Worm (Caenorhabditis elegans) whole organism, L2 larva: ENCODE measurements around the gene T14A8.2.

Experiments used
- C34F6.9 ChIP-seq: fragments of 150-350 bp; optimal IDR thresholded peaks from 2 replicates; lab custom pipeline; 2014; ENCODE audit warnings: missing biosample characterization, missing genetic modification characterization
- F13H6.1 ChIP-seq: sonication (generic microtip); optimal IDR thresholded peaks from 2 replicates; lab custom pipeline; 2016; ENCODE audit warnings: missing genetic modification characterization, missing compliant biosample characterization
- Y55F3AM.14 ChIP-seq: fragments of 200-800 bp; sonication (Bioruptor generic); optimal IDR thresholded peaks from 2 replicates; lab custom pipeline; 2018; ENCODE audit warnings: mild to moderate bottlenecking, missing genetic modification characterization, missing compliant biosample characterization
- alr-1 ChIP-seq: fragments of 150-350 bp; optimal IDR thresholded peaks from 2 replicates; lab custom pipeline; 2014; ENCODE audit warnings: missing biosample characterization, missing genetic modification characterization
- aly-2 ChIP-seq: fragments of 150-350 bp; optimal IDR thresholded peaks from 2 replicates; lab custom pipeline; 2014; ENCODE audit warnings: missing biosample characterization, missing genetic modification characterization
- blmp-1 ChIP-seq: sonication (generic microtip); optimal IDR thresholded peaks from 2 replicates; lab custom pipeline; 2017; ENCODE audit warnings: missing genetic modification characterization, mild to moderate bottlenecking, missing compliant biosample characterization, antibody characterized with exemption, moderate library complexity; ENCODE audit not compliant: insufficient read depth
- ceh-82 ChIP-seq: fragments of 150-350 bp; optimal IDR thresholded peaks from 2 replicates; lab custom pipeline; 2014; ENCODE audit warnings: missing biosample characterization, missing genetic modification characterization
- crh-2 ChIP-seq: sonication (generic microtip); optimal IDR thresholded peaks from 2 replicates; lab custom pipeline; 2017; ENCODE audit warnings: missing biosample characterization, missing genetic modification characterization
- dmd-4 ChIP-seq: sonication (generic microtip); optimal IDR thresholded peaks from 2 replicates; lab custom pipeline; 2017; ENCODE audit warnings: missing biosample characterization, missing genetic modification characterization
- elt-1 ChIP-seq: fragments of 150-350 bp; optimal IDR thresholded peaks from 2 replicates; lab custom pipeline; 2014; ENCODE audit warnings: missing biosample characterization, missing genetic modification characterization
- elt-3 ChIP-seq: sonication (generic microtip); optimal IDR thresholded peaks from 2 replicates; lab custom pipeline; 2017; ENCODE audit warnings: missing biosample characterization, missing genetic modification characterization
- fos-1 ChIP-seq: fragments of 150-350 bp; optimal IDR thresholded peaks from 2 replicates; lab custom pipeline; 2014; ENCODE audit warnings: missing biosample characterization, missing genetic modification characterization
- gmeb-1 ChIP-seq: fragments of 150-350 bp; optimal IDR thresholded peaks from 2 replicates; lab custom pipeline; 2014; ENCODE audit warnings: missing biosample characterization, missing genetic modification characterization
- lin-11 ChIP-seq: fragments of 150-350 bp; sonication (generic microtip); optimal IDR thresholded peaks from 2 replicates; lab custom pipeline; 2014; ENCODE audit warnings: missing biosample characterization, missing genetic modification characterization, inconsistent platforms, mixed read lengths
- lin-13 ChIP-seq: fragments of 150-350 bp; optimal IDR thresholded peaks from 2 replicates; lab custom pipeline; 2014; ENCODE audit warnings: missing biosample characterization, missing genetic modification reagents, missing genetic modification characterization
- lin-39 ChIP-seq: fragments of 150-350 bp; optimal IDR thresholded peaks from 2 replicates; lab custom pipeline; 2014; ENCODE audit warnings: missing biosample characterization, missing genetic modification reagents, missing genetic modification characterization
- lsy-2 ChIP-seq, 2 experiments: fragments of 150-350 bp in 1 of 2; sonication (generic microtip) in 1 of 2; optimal IDR thresholded peaks; 2 replicates each; lab custom pipeline; 2014 to 2017; ENCODE audit warnings: missing biosample characterization in 2 of 2, missing genetic modification characterization in 2 of 2
- mab-5 ChIP-seq: fragments of 150-350 bp; optimal IDR thresholded peaks from 2 replicates; lab custom pipeline; 2014; ENCODE audit warnings: missing biosample characterization, missing genetic modification characterization
- mbf-1 ChIP-seq: sonication (generic microtip); optimal IDR thresholded peaks from 2 replicates; lab custom pipeline; 2017; ENCODE audit warnings: missing biosample characterization, missing genetic modification characterization
- mdl-1 ChIP-seq, 2 experiments: fragments of 150-350 bp in 1 of 2; sonication (generic microtip) in 1 of 2; optimal IDR thresholded peaks; 2 replicates each; lab custom pipeline; 2017; ENCODE audit warnings: missing biosample characterization in 2 of 2, missing genetic modification characterization in 2 of 2
- nhr-10 ChIP-seq: sonication (generic microtip); optimal IDR thresholded peaks from 2 replicates; lab custom pipeline; 2017; ENCODE audit warnings: missing biosample characterization, missing genetic modification characterization
- nhr-129 ChIP-seq: fragments of 150-350 bp; optimal IDR thresholded peaks from 2 replicates; lab custom pipeline; 2014; ENCODE audit warnings: missing biosample characterization, missing genetic modification characterization
- nhr-21 ChIP-seq: fragments of 150-350 bp; optimal IDR thresholded peaks from 2 replicates; lab custom pipeline; 2014; ENCODE audit warnings: missing biosample characterization, missing genetic modification characterization
- nhr-23 ChIP-seq: fragments of 150-350 bp; optimal IDR thresholded peaks from 2 replicates; lab custom pipeline; 2014; ENCODE audit warnings: missing biosample characterization, missing genetic modification reagents, missing genetic modification characterization
- nhr-237 ChIP-seq: fragments of 150-350 bp; optimal IDR thresholded peaks from 2 replicates; lab custom pipeline; 2014; ENCODE audit warnings: missing biosample characterization, missing genetic modification characterization
- nhr-25 ChIP-seq: fragments of 150-350 bp; sonication (generic microtip); optimal IDR thresholded peaks from 3 replicates; lab custom pipeline; 2014; ENCODE audit warnings: missing biosample characterization, missing genetic modification characterization
- nhr-6 ChIP-seq: fragments of 150-350 bp; optimal IDR thresholded peaks from 2 replicates; lab custom pipeline; 2014; ENCODE audit warnings: missing biosample characterization, missing genetic modification characterization
- peb-1 ChIP-seq: fragments of 150-350 bp; optimal IDR thresholded peaks from 2 replicates; lab custom pipeline; 2014; ENCODE audit warnings: missing biosample characterization, missing genetic modification characterization
- sem-4 ChIP-seq: fragments of 150-350 bp; optimal IDR thresholded peaks from 2 replicates; lab custom pipeline; 2014; ENCODE audit warnings: missing biosample characterization, missing genetic modification reagents, missing genetic modification characterization
- sma-3 ChIP-seq: sonication (generic microtip); optimal IDR thresholded peaks from 2 replicates; lab custom pipeline; 2016; ENCODE audit warnings: missing genetic modification reagents, missing genetic modification characterization, missing compliant biosample characterization
- sma-9 ChIP-seq, 2 experiments: fragments of 150-350 bp in 1 of 2; sonication (generic microtip) in 1 of 2; optimal IDR thresholded peaks; 2 replicates each; lab custom pipeline; 2014 to 2016; ENCODE audit warnings: missing genetic modification characterization in 2 of 2, mild to moderate bottlenecking in 1 of 2, missing biosample characterization in 1 of 2, missing compliant biosample characterization in 1 of 2, missing genetic modification reagents in 1 of 2, moderate library complexity in 1 of 2
- unc-39 ChIP-seq: fragments of 150-350 bp; optimal IDR thresholded peaks from 2 replicates; lab custom pipeline; 2014; ENCODE audit warnings: missing biosample characterization, missing genetic modification characterization
- unc-55 ChIP-seq: fragments of 150-350 bp; sonication (generic microtip); optimal IDR thresholded peaks from 3 replicates; lab custom pipeline; 2014; ENCODE audit warnings: missing biosample characterization, missing genetic modification reagents, missing genetic modification characterization
- unc-62 ChIP-seq: fragments of 150-350 bp; optimal IDR thresholded peaks from 2 replicates; lab custom pipeline; 2014; ENCODE audit warnings: missing biosample characterization, missing genetic modification reagents, missing genetic modification characterization
- ztf-1 ChIP-seq: fragments of 200-800 bp; sonication (Bioruptor generic); conservative IDR thresholded peaks from 2 replicates; pipeline ENCODE4 v1.3.6; 2022; ENCODE audit warnings: missing genetic modification characterization, missing compliant biosample characterization

T14A8.2 gene

ce11 chrIV:7816402-7817102 is 5.9 kb downstream of the T14A8.2 start (continued):
- no peak for TF ChIP-seq ceh-82 (tag; lab: Kevin White, UChicago)
- TF ChIP-seq blmp-1 (tag; lab: Kevin White, UChicago) = no peak
- TF ChIP-seq aly-2 (tag; lab: Kevin White, UChicago) = no peak
- peak; percentile 41 for TF ChIP-seq unc-55
- TF ChIP-seq unc-39 = no peak
- no peak for TF ChIP-seq nhr-237
- TF ChIP-seq, all 48 proteins: peak for 8

DNA sequence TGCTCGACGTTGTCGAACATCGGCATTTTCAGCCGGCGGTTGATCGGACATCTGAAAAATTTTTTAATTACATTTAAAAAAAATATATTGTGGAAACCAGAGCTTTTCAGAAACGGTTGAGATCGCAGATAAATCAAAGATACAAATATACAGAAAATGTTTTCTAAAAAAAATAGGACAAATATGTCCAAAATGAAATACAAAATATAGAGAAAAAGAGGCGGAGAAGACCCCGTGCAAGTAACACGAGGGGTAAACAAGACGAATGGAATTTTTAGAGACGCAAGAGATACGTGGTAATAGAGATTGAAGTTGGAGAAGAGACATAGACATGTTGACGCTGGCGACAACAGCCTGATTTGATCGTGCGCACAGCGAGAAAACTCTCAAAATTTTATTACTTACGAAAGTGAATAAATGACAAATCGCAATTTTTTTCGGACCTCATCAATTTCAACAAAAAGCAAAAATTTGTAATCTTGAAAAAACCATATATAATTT is 6.7 kb downstream of the T14A8.2 start, which contains the start of gene cdgs-1:
TSS of gene cdgs-1 (minus strand) at position 51 of the 501 bp plus-strand sequence.
- TF ChIP-seq ztf-1 (no peak), lsy-2 (tag; optimal IDR thresholded peaks at IDR 0.05; lab: Kevin White, UChicago) (peak in 1 of 2 experiments; percentile 59), crh-2 (tag; lab: Kevin White, UChicago) (peak; percentile 75), fos-1 (tag; lab: Kevin White, UChicago) (peak; percentile 20), unc-55 (peak; percentile 57), dmd-4 (tag; lab: Kevin White, UChicago) (no peak), sem-4 (tag; lab: Kevin White, UChicago) (no peak), mdl-1 (tag; optimal IDR thresholded peaks at IDR 0.05; lab: Kevin White, UChicago) (peak; percentile 62 to 64), sma-9 (GFP tag; optimal IDR thresholded peaks at IDR 0.05; lab: Kevin White, UChicago) (peak; percentile 63), sma-9 (tag; optimal IDR thresholded peaks at IDR 0.05; lab: Kevin White, UChicago) (no peak), F13H6.1 (tag; lab: Kevin White, UChicago) (peak; percentile 19), nhr-129 (peak; percentile 77), C34F6.9 (peak; percentile 73), unc-62 (no peak), nhr-25 (tag; lab: Kevin White, UChicago) (peak; percentile 30), mab-5 (tag; lab: Kevin White, UChicago) (no peak)

DNA sequence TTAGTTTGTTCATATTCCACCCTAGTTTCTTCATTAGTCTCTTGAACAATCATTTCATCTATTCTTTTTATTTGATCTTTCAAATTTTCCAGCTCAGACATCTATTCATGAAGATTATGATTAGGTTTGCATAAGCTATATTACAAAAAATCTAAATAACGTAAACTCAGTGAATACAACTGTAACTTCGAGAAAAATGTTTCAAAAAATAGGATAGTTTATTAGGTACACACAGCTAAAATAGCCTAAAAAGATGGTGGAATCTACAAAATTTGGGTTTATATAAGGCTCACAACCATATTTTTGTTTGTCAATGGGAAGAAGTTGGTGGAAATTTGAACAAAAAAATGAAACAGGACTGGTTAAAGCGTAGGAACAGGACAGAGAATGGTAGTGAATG is 9.7 kb downstream of the T14A8.2 start, which contains the start of gene zgpa-1:
TSS of gene zgpa-1 (minus strand) at position 101 of the 400 bp plus-strand sequence.
- no peak for TF ChIP-seq nhr-23
- no peak for TF ChIP-seq lin-39 (tag; lab: Kevin White, UChicago)
- TF ChIP-seq nhr-129 = no peak
- TF ChIP-seq lin-13 (GFP tag; lab: Kevin White, UChicago) = no peak
- TF ChIP-seq alr-1 (tag; lab: Kevin White, UChicago) = no peak
- no peak for TF ChIP-seq C34F6.9
- TF ChIP-seq F13H6.1 (tag; lab: Kevin White, UChicago) = no peak
- no peak for TF ChIP-seq lin-11 (tag; lab: Kevin White, UChicago)
- TF ChIP-seq gmeb-1 = no peak
- TF ChIP-seq, all 48 proteins: peak for 0

DNA sequence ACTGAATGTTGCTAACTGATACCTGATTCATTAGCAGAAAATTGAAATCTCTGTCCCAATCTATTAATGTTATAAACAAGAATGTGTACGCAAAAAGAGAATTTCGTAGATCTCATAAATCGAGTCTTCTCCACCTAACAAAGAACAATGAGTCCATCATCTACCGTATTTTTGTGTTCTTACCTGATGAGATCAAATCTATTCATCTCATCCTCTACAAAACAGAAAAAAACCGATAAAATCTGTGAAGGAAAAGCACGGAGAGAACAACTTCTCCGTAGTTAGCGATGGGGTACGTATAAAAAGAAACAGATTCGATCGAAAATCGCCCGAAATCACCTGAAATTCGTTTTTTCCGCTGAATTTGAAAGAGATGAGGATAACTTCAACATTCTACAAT is 13.8 kb downstream of the T14A8.2 start, which contains the start of gene C33H5.1:
TSS of gene C33H5.1 (plus strand) at position 330 of the 400 bp plus-strand sequence.
- no peak for TF ChIP-seq nhr-129
- TF ChIP-seq elt-3 (tag; lab: Kevin White, UChicago) = no peak
- peak; percentile 59 for TF ChIP-seq elt-1

ce11 chrIV:7804740-7805139 is 17.7 kb downstream of the T14A8.2 start, which contains the start of gene C33H5.2:
TSS of gene C33H5.2 (plus strand) at chrIV:7805040.
- no peak for TF ChIP-seq lsy-2 (tag; optimal IDR thresholded peaks at IDR 0.05; lab: Kevin White, UChicago)
- no peak for TF ChIP-seq nhr-23
- TF ChIP-seq ceh-82 (tag; lab: Kevin White, UChicago) = no peak
- no peak for TF ChIP-seq nhr-6 (tag; lab: Kevin White, UChicago)
- TF ChIP-seq gmeb-1 = no peak
- TF ChIP-seq sma-3 = no peak
- no peak for TF ChIP-seq ztf-1
- TF ChIP-seq sem-4 (tag; lab: Kevin White, UChicago) = no peak
- TF ChIP-seq Y55F3AM.14 (GFP tag; lab: Kevin White, UChicago) = no peak
- TF ChIP-seq F13H6.1 (tag; lab: Kevin White, UChicago) = no peak
- no peak for TF ChIP-seq nhr-21 (tag; lab: Kevin White, UChicago)
- TF ChIP-seq mbf-1 (tag; lab: Kevin White, UChicago) = no peak
- TF ChIP-seq unc-39 = no peak
- TF ChIP-seq nhr-10 (tag; lab: Kevin White, UChicago) = no peak
- no peak for TF ChIP-seq unc-62
- no peak for TF ChIP-seq peb-1 (tag; lab: Kevin White, UChicago)
- TF ChIP-seq C34F6.9 = no peak
- TF ChIP-seq lin-39 (tag; lab: Kevin White, UChicago) = no peak
- TF ChIP-seq sma-9 (GFP tag; optimal IDR thresholded peaks at IDR 0.05; lab: Kevin White, UChicago) = no peak
- no peak for TF ChIP-seq sma-9 (tag; optimal IDR thresholded peaks at IDR 0.05; lab: Kevin White, UChicago)
